Worm (Caenorhabditis elegans) whole organism, mixed stage, embryonic: Measurements from ENCODE around the gene F31F7.2.

Experiments
- M03D4.4 ChIP-seq: sonication (generic microtip); optimal IDR thresholded peaks from 2 replicates; lab custom pipeline; 2017; ENCODE audit warnings: mild to moderate bottlenecking, missing genetic modification characterization, missing compliant biosample characterization
- bed-3 ChIP-seq: fragments of 200-800 bp; sonication (Bioruptor generic); optimal IDR thresholded peaks from 3 replicates; lab custom pipeline; 2018; ENCODE audit warnings: mild to moderate bottlenecking, missing genetic modification characterization, moderate library complexity, missing compliant biosample characterization
- blmp-1 ChIP-seq: fragments of 150-350 bp; optimal IDR thresholded peaks from 2 replicates; lab custom pipeline; 2014; ENCODE audit warnings: missing biosample characterization, missing genetic modification characterization
- ceh-39 ChIP-seq: fragments of 150-350 bp; optimal IDR thresholded peaks from 2 replicates; lab custom pipeline; 2014; ENCODE audit warnings: missing biosample characterization, missing genetic modification characterization
- ceh-43 ChIP-seq: fragments of 200-800 bp; sonication (Bioruptor generic); optimal IDR thresholded peaks from 2 replicates; lab custom pipeline; 2018; ENCODE audit warnings: mild to moderate bottlenecking, missing genetic modification characterization, moderate library complexity, missing compliant biosample characterization
- ces-1 ChIP-seq: fragments of 150-350 bp; optimal IDR thresholded peaks from 2 replicates; lab custom pipeline; 2014; ENCODE audit warnings: missing biosample characterization, missing genetic modification reagents, missing genetic modification characterization
- cnd-1 ChIP-seq: fragments of 200-800 bp; sonication (Bioruptor generic); optimal IDR thresholded peaks from 2 replicates; lab custom pipeline; 2018; ENCODE audit warnings: mild to moderate bottlenecking, missing genetic modification characterization, missing compliant biosample characterization
- drap-1 ChIP-seq: fragments of 200-800 bp; sonication (Bioruptor generic); optimal IDR thresholded peaks from 3 replicates; lab custom pipeline; 2018; ENCODE audit warnings: mild to moderate bottlenecking, missing genetic modification characterization, missing compliant biosample characterization
- elt-1 ChIP-seq: sonication (generic microtip); optimal IDR thresholded peaks from 2 replicates; lab custom pipeline; 2017; ENCODE audit warnings: missing genetic modification characterization, mild to moderate bottlenecking, missing compliant biosample characterization, antibody characterized with exemption, moderate library complexity, borderline replicate concordance; ENCODE audit not compliant: insufficient read depth
- elt-3 ChIP-seq: fragments of 150-350 bp; optimal IDR thresholded peaks from 2 replicates; lab custom pipeline; 2014; ENCODE audit warnings: missing biosample characterization, missing genetic modification characterization
- flh-1 ChIP-seq: fragments of 200-800 bp; sonication (Bioruptor generic); optimal IDR thresholded peaks from 2 replicates; lab custom pipeline; 2018; ENCODE audit warnings: mild to moderate bottlenecking, missing genetic modification characterization, moderate library complexity, missing compliant biosample characterization
- ham-2 ChIP-seq: fragments of 200-800 bp; sonication (Bioruptor generic); optimal IDR thresholded peaks from 2 replicates; lab custom pipeline; 2018; ENCODE audit warnings: mild to moderate bottlenecking, missing genetic modification characterization, missing compliant biosample characterization
- hlh-1 ChIP-seq: fragments of 150-350 bp; optimal IDR thresholded peaks from 2 replicates; lab custom pipeline; 2014; ENCODE audit warnings: missing biosample characterization, missing genetic modification reagents, missing genetic modification characterization
- lin-13 ChIP-seq: fragments of 150-350 bp; optimal IDR thresholded peaks from 2 replicates; lab custom pipeline; 2014; ENCODE audit warnings: missing biosample characterization, missing genetic modification characterization
- lin-32 ChIP-seq: fragments of 200-800 bp; sonication (Bioruptor generic); optimal IDR thresholded peaks from 2 replicates; lab custom pipeline; 2018; ENCODE audit warnings: mild to moderate bottlenecking, missing genetic modification characterization, missing compliant biosample characterization
- lsy-2 ChIP-seq: fragments of 150-350 bp; optimal IDR thresholded peaks from 2 replicates; lab custom pipeline; 2014; ENCODE audit warnings: missing biosample characterization, missing genetic modification characterization
- mab-5 ChIP-seq: fragments of 150-350 bp; optimal IDR thresholded peaks from 2 replicates; lab custom pipeline; 2014; ENCODE audit warnings: missing biosample characterization, missing genetic modification characterization
- mep-1 ChIP-seq: fragments of 150-350 bp; optimal IDR thresholded peaks from 2 replicates; lab custom pipeline; 2017; ENCODE audit warnings: missing biosample characterization, missing genetic modification reagents, missing genetic modification characterization, inconsistent platforms
- mls-2 ChIP-seq: sonication (generic microtip); optimal IDR thresholded peaks from 2 replicates; lab custom pipeline; 2016; ENCODE audit warnings: mild to moderate bottlenecking, missing genetic modification characterization, moderate library complexity, missing compliant biosample characterization
- nhr-12 ChIP-seq: fragments of 150-350 bp; optimal IDR thresholded peaks from 2 replicates; lab custom pipeline; 2014; ENCODE audit warnings: missing biosample characterization, missing genetic modification characterization
- nhr-2 ChIP-seq: fragments of 150-350 bp; optimal IDR thresholded peaks from 2 replicates; lab custom pipeline; 2014; ENCODE audit warnings: missing biosample characterization, missing genetic modification characterization
- nhr-237 ChIP-seq: fragments of 150-350 bp; optimal IDR thresholded peaks from 2 replicates; lab custom pipeline; 2014; ENCODE audit warnings: missing biosample characterization, missing genetic modification characterization
- nhr-28 ChIP-seq: fragments of 150-350 bp; optimal IDR thresholded peaks from 2 replicates; lab custom pipeline; 2014; ENCODE audit warnings: missing biosample characterization, missing genetic modification characterization
- nhr-76 ChIP-seq: sonication (generic microtip); optimal IDR thresholded peaks from 2 replicates; lab custom pipeline; 2017; ENCODE audit warnings: missing biosample characterization, missing genetic modification characterization
- pha-4 ChIP-seq: fragments of 150-350 bp; optimal IDR thresholded peaks from 2 replicates; lab custom pipeline; 2018; ENCODE audit warnings: missing biosample characterization, missing genetic modification reagents, missing genetic modification characterization
- sem-2 ChIP-seq: fragments of 200-800 bp; sonication (Bioruptor generic); optimal IDR thresholded peaks from 2 replicates; lab custom pipeline; 2018; ENCODE audit warnings: mild to moderate bottlenecking, missing genetic modification characterization, missing compliant biosample characterization
- snpc-4 ChIP-seq: fragments of 150-350 bp; optimal IDR thresholded peaks from 2 replicates; lab custom pipeline; 2014; ENCODE audit warnings: missing biosample characterization, missing genetic modification characterization
- sptf-1 ChIP-seq: sonication (generic microtip); optimal IDR thresholded peaks from 2 replicates; lab custom pipeline; 2017; ENCODE audit warnings: mild to moderate bottlenecking, missing genetic modification characterization, moderate library complexity, missing compliant biosample characterization
- tbx-8 ChIP-seq: fragments of 200-800 bp; sonication (Bioruptor generic); optimal IDR thresholded peaks from 2 replicates; lab custom pipeline; 2018; ENCODE audit warnings: mild to moderate bottlenecking, missing genetic modification characterization, moderate library complexity, missing compliant biosample characterization
- unc-120 ChIP-seq: sonication (generic microtip); optimal IDR thresholded peaks from 2 replicates; lab custom pipeline; 2017; ENCODE audit warnings: missing genetic modification characterization, missing compliant biosample characterization; ENCODE audit not compliant: poor library complexity, severe bottlenecking
- unc-39 ChIP-seq: fragments of 150-350 bp; optimal IDR thresholded peaks from 2 replicates; lab custom pipeline; 2014; ENCODE audit warnings: missing biosample characterization, missing genetic modification characterization
- unc-62 ChIP-seq: fragments of 150-350 bp; optimal IDR thresholded peaks from 2 replicates; lab custom pipeline; 2014; ENCODE audit warnings: missing biosample characterization, missing genetic modification reagents, missing genetic modification characterization
- zip-8 ChIP-seq: fragments of 150-350 bp; optimal IDR thresholded peaks from 2 replicates; lab custom pipeline; 2014; ENCODE audit warnings: missing biosample characterization, missing genetic modification characterization

The F31F7.2 gene

ce11 chrV:6238347-6238746 is 32.3 kb upstream of the F31F7.2 start:
- TF ChIP-seq ces-1 (GFP tag; lab: Kevin White, UChicago) (no peak), hlh-1 (no peak), nhr-28 (tag; lab: Kevin White, UChicago) (no peak), unc-62 (GFP tag; lab: Kevin White, UChicago) (no peak), pha-4 (tag; lab: Kevin White, UChicago) (no peak), tbx-8 (GFP tag; lab: Kevin White, UChicago) (no peak), sem-2 (GFP tag; lab: Kevin White, UChicago) (no peak), nhr-12 (no peak), mab-5 (no peak), elt-3 (tag; lab: Kevin White, UChicago) (no peak)

DNA sequence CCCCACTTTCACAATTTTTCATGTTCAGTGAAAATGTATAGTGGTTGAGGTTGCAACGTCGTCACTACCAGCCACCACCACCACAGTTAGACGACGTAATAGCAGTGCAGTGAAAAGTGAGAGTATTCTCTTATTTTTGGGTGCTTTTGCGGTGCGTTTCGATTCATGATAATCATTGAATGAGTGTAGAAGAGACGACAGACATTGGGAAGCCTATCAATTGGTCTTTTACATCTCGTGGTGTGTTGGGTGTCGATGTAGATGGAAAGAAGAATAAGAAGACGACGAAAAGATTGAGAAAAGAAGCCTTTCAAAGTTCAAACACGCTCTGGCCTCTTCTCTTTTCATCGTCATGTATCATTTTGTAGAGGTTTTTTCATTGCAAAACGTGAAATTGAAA is 30.8 kb upstream of the F31F7.2 start:
- TF ChIP-seq snpc-4 (no peak), lin-32 (GFP tag; lab: Kevin White, UChicago) (no peak), drap-1 (GFP tag; lab: Kevin White, UChicago) (no peak), bed-3 (no peak), flh-1 (GFP tag; lab: Kevin White, UChicago) (no peak), zip-8 (tag; lab: Kevin White, UChicago) (no peak), ham-2 (no peak), ceh-39 (tag; lab: Kevin White, UChicago) (no peak), unc-39 (tag; lab: Kevin White, UChicago) (no peak), blmp-1 (tag; lab: Kevin White, UChicago) (no peak), elt-1 (tag; lab: Kevin White, UChicago) (no peak), mab-5 (no peak), mls-2 (tag; lab: Kevin White, UChicago) (no peak), sptf-1 (tag; lab: Kevin White, UChicago) (no peak), ceh-43 (GFP tag; lab: Kevin White, UChicago) (no peak), sem-2 (GFP tag; lab: Kevin White, UChicago) (no peak), unc-62 (GFP tag; lab: Kevin White, UChicago) (no peak)

- TF ChIP-seq pha-4 (tag; lab: Kevin White, UChicago), result no peak
- TF ChIP-seq mab-5, result no peak
- no peak for TF ChIP-seq bed-3
- no peak for TF ChIP-seq sptf-1 (tag; lab: Kevin White, UChicago)
- TF ChIP-seq, all 35 proteins: peak for 0
Measured at ce11 chrV:6240735-6241134, 29.9 kb upstream of the F31F7.2 start.

DNA sequence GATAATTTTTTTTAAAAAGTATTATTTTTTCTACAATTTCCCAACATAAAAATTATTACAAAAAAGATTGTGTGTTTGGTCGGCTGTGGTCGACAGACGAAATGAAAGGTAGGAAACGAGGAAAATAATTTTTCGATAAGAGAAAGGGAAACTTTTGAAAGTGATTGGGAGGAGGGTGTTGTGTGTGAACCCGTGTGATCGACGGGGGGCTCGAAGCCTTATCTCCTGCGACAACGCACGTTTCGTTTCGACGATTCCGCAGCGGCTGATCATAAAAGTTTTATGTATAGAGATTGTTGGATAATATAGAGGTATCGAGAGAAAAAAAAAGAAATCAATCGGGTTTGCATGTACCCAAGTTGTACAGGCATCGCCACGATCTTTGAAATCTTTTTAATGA is 27.4 kb upstream of the F31F7.2 start:
- TF ChIP-seq lin-32 (GFP tag; lab: Kevin White, UChicago) (no peak), elt-3 (tag; lab: Kevin White, UChicago) (no peak), flh-1 (GFP tag; lab: Kevin White, UChicago) (no peak), blmp-1 (tag; lab: Kevin White, UChicago) (no peak), zip-8 (tag; lab: Kevin White, UChicago) (no peak), mep-1 (tag; lab: Kevin White, UChicago) (no peak), M03D4.4 (tag; lab: Kevin White, UChicago) (no peak), drap-1 (GFP tag; lab: Kevin White, UChicago) (no peak), snpc-4 (no peak), lsy-2 (tag; lab: Kevin White, UChicago) (no peak), nhr-12 (no peak), mls-2 (tag; lab: Kevin White, UChicago) (no peak), bed-3 (no peak), nhr-76 (no peak)
- TF ChIP-seq, all 35 proteins: peak for 0

DNA sequence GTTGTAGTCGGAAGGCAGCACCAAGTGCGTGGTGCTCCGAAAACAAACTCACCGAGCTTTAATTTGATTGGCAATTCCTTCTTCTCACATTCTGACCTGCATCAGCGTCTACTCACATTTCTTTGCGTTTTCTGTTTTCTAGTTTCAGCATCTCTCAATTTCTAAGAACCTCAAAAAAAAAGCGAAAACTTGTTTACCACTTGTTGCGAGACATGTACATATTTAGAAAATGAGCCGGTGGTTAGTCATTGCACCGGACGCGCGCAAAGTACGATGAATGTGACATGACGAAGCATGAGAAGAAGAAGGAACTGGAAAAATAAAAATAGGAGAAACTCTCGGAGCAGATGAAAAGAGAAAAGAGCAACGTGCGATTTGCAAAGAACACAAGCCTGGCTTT is 26.0 kb upstream of the F31F7.2 start:
- no peak for TF ChIP-seq ceh-43 (GFP tag; lab: Kevin White, UChicago)
- peak; percentile 26 for TF ChIP-seq ces-1 (GFP tag; lab: Kevin White, UChicago)

DNA sequence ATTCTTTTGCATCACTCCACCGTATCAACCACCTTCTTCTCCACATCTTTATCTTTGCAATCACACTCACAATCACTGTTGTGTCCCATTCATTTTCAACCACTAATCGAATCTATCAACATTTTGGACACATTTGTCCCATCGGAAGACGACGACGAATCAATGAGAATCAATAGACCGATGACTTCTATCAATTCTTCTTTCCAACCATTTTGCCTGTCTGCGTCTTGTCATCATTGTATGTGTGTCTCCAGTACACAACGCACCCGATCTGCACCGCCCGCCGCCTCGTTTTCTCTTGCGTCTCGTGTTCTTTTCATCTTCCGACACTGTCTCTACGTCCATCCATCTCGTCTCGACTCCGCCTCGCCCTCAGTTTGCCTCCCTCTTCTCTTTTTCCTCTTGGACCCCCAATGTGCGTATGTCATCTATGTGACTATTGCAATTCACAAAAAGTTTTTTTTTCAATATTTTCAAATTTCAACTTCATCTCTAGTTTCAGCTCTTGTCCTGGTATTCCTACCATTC is 24.1 kb upstream of the F31F7.2 start, which contains the start of gene dmd-7:
Gene dmd-7, plus strand, starts transcription at position 478 of the 528 bp plus-strand sequence.
- TF ChIP-seq zip-8 (tag; lab: Kevin White, UChicago), result no peak
- TF ChIP-seq elt-1 (tag; lab: Kevin White, UChicago), result peak; percentile 49
- peak; percentile 92 for TF ChIP-seq unc-62 (GFP tag; lab: Kevin White, UChicago)
- TF ChIP-seq lsy-2 (tag; lab: Kevin White, UChicago), result peak; percentile 39
- TF ChIP-seq sem-2 (GFP tag; lab: Kevin White, UChicago), result no peak
- peak; percentile 23 for TF ChIP-seq mep-1 (tag; lab: Kevin White, UChicago)
- no peak for TF ChIP-seq mab-5
- peak; percentile 54 for TF ChIP-seq hlh-1
- TF ChIP-seq blmp-1 (tag; lab: Kevin White, UChicago), result no peak
- TF ChIP-seq nhr-237 (tag; lab: Kevin White, UChicago), result peak; percentile 81
- TF ChIP-seq elt-3 (tag; lab: Kevin White, UChicago), result peak; percentile 80
- TF ChIP-seq pha-4 (tag; lab: Kevin White, UChicago), result peak; percentile 29
- TF ChIP-seq cnd-1 (tag; lab: Kevin White, UChicago), result no peak
- TF ChIP-seq unc-120, result peak; percentile 24
- TF ChIP-seq mls-2 (tag; lab: Kevin White, UChicago), result no peak
- peak; percentile 61 for TF ChIP-seq ces-1 (GFP tag; lab: Kevin White, UChicago)
- no peak for TF ChIP-seq nhr-28 (tag; lab: Kevin White, UChicago)
- no peak for TF ChIP-seq lin-13 (tag; lab: Kevin White, UChicago)
- TF ChIP-seq nhr-12, result no peak
- no peak for TF ChIP-seq lin-32 (GFP tag; lab: Kevin White, UChicago)
- TF ChIP-seq nhr-2 (tag; lab: Kevin White, UChicago), result peak; percentile 24
- no peak for TF ChIP-seq tbx-8 (GFP tag; lab: Kevin White, UChicago)
